Worm (Caenorhabditis elegans) whole organism, L4/young adult: ENCODE data around the gene tac-1.

Experiments used
- W03F9.2 ChIP-seq: fragments of 150-350 bp; optimal IDR thresholded peaks from 2 replicates; lab custom pipeline; 2014; ENCODE audit warnings: missing biosample characterization, missing genetic modification characterization
- him-1 ChIP-seq: sonication (generic microtip); optimal IDR thresholded peaks from 2 replicates; lab custom pipeline; 2016; ENCODE audit warnings: missing genotype, missing genetic modification reagents, missing genetic modification characterization, missing compliant biosample characterization

ce11 chrII:14753246-14753645 is 431 bp downstream of the tac-1 start:
- no peak for TF ChIP-seq W03F9.2 (tag; lab: Kevin White, UChicago)
- no peak for TF ChIP-seq him-1
